Fruit fly (Drosophila melanogaster) whole organism, embryonic: Measurements from ENCODE around the gene CG44044.

Experiments used
- Blimp-1 ChIP-seq: fragments of 200-800 bp; sonication (Bioruptor generic); optimal IDR thresholded peaks from 3 replicates; lab custom pipeline; 2018; ENCODE audit warnings: missing biosample characterization, missing genetic modification characterization, mild to moderate bottlenecking, moderate library complexity, missing genetic modification reagents
- CG11456 ChIP-seq: fragments of 200-800 bp; sonication (Bioruptor generic); IDR thresholded peaks from 3 replicates; pipeline ENCODE4 v1.3.6; 2022; ENCODE audit warnings: missing biosample characterization, missing genetic modification characterization
- CG11504 ChIP-seq: fragments of 200-800 bp; sonication (Bioruptor generic); optimal IDR thresholded peaks from 3 replicates; lab custom pipeline; 2019; ENCODE audit warnings: missing biosample characterization, mild to moderate bottlenecking, missing genetic modification characterization, moderate library complexity
- CG11560 ChIP-seq: fragments of 200-800 bp; sonication (Bioruptor generic); IDR thresholded peaks from 3 replicates; pipeline ENCODE4 v1.3.6; 2022; ENCODE audit warnings: missing biosample characterization, missing genetic modification characterization
- CG11696 ChIP-seq: fragments of 200-800 bp; sonication (Bioruptor generic); IDR thresholded peaks from 2 replicates; pipeline ENCODE4 v1.3.6; 2022; ENCODE audit warnings: missing biosample characterization, missing genetic modification characterization
- CG12071 ChIP-seq: fragments of 200-800 bp; sonication (Bioruptor generic); optimal IDR thresholded peaks from 3 replicates; lab custom pipeline; 2018; ENCODE audit warnings: missing biosample characterization, mild to moderate bottlenecking, missing genetic modification characterization
- CG12769 ChIP-seq: fragments of 200-800 bp; sonication (Bioruptor generic); optimal IDR thresholded peaks from 2 replicates; lab custom pipeline; 2019; ENCODE audit warnings: missing biosample characterization, mild to moderate bottlenecking, missing genetic modification characterization, moderate library complexity
- CG13296 ChIP-seq: fragments of 200-800 bp; sonication (Bioruptor generic); optimal IDR thresholded peaks from 3 replicates; lab custom pipeline; 2018; ENCODE audit warnings: missing biosample characterization, mild to moderate bottlenecking, missing genetic modification characterization
- CG13424 ChIP-seq: fragments of 200-800 bp; sonication (Bioruptor generic); optimal IDR thresholded peaks from 2 replicates; lab custom pipeline; 2019; ENCODE audit warnings: missing biosample characterization, mild to moderate bottlenecking, missing genetic modification characterization, moderate library complexity
- CG13775 ChIP-seq: fragments of 200-800 bp; sonication (Bioruptor generic); optimal IDR thresholded peaks from 3 replicates; lab custom pipeline; 2017; ENCODE audit warnings: missing biosample characterization, mild to moderate bottlenecking, missing genetic modification characterization
- CG14050 ChIP-seq: fragments of 200-800 bp; sonication (Bioruptor generic); IDR thresholded peaks from 3 replicates; pipeline ENCODE4 v1.3.6; 2022; ENCODE audit warnings: missing biosample characterization, missing genetic modification characterization
- CG15269 ChIP-seq: fragments of 200-800 bp; sonication (Bioruptor generic); optimal IDR thresholded peaks from 2 replicates; lab custom pipeline; 2018; ENCODE audit warnings: missing biosample characterization, mild to moderate bottlenecking, missing genetic modification characterization, moderate library complexity
- CG1603 ChIP-seq: fragments of 200-800 bp; sonication (Bioruptor generic); optimal IDR thresholded peaks from 2 replicates; lab custom pipeline; 2019; ENCODE audit warnings: missing biosample characterization, mild to moderate bottlenecking, missing genetic modification characterization, moderate library complexity
- CG18011 ChIP-seq: fragments of 200-800 bp; sonication (Bioruptor generic); optimal IDR thresholded peaks from 2 replicates; lab custom pipeline; 2017; ENCODE audit warnings: missing biosample characterization, missing genetic modification characterization, mild to moderate bottlenecking, moderate library complexity, missing genotype
- CG18764 ChIP-seq: fragments of 200-800 bp; sonication (Bioruptor generic); optimal IDR thresholded peaks from 3 replicates; lab custom pipeline; 2016; ENCODE audit warnings: missing biosample characterization, missing genetic modification characterization
- CG2120 ChIP-seq: fragments of 200-800 bp; sonication (Bioruptor generic); optimal IDR thresholded peaks from 3 replicates; lab custom pipeline; 2016; ENCODE audit warnings: missing biosample characterization, missing genetic modification characterization
- CG2712 ChIP-seq: fragments of 200-800 bp; optimal IDR thresholded peaks from 3 replicates; lab custom pipeline; 2019; ENCODE audit warnings: missing biosample characterization, mild to moderate bottlenecking, missing genetic modification characterization, moderate library complexity
- CG31388 ChIP-seq: fragments of 200-800 bp; sonication (Bioruptor generic); optimal IDR thresholded peaks from 2 replicates; lab custom pipeline; 2016; ENCODE audit warnings: missing biosample characterization, missing genetic modification characterization
- CG34376 ChIP-seq: fragments of 200-800 bp; sonication (Bioruptor generic); optimal IDR thresholded peaks from 2 replicates; lab custom pipeline; 2018; ENCODE audit warnings: missing biosample characterization, mild to moderate bottlenecking, missing genetic modification characterization
- CG4282 ChIP-seq: fragments of 200-800 bp; sonication (Bioruptor generic); optimal IDR thresholded peaks from 2 replicates; lab custom pipeline; 2016; ENCODE audit warnings: missing biosample characterization, missing genetic modification characterization
- CG4707 ChIP-seq: fragments of 200-800 bp; sonication (Bioruptor generic); optimal IDR thresholded peaks from 2 replicates; lab custom pipeline; 2018; ENCODE audit warnings: missing biosample characterization, mild to moderate bottlenecking, missing genetic modification characterization, moderate library complexity
- CG7786 ChIP-seq: fragments of 200-800 bp; sonication (Bioruptor generic); optimal IDR thresholded peaks from 2 replicates; lab custom pipeline; 2016; ENCODE audit warnings: missing biosample characterization, missing genetic modification characterization
- CG8089 ChIP-seq: fragments of 200-800 bp; sonication (Bioruptor generic); optimal IDR thresholded peaks from 3 replicates; lab custom pipeline; 2016; ENCODE audit warnings: missing biosample characterization, missing genetic modification characterization
- D19A ChIP-seq: fragments of 200-800 bp; optimal IDR thresholded peaks from 3 replicates; lab custom pipeline; 2019; ENCODE audit warnings: missing biosample characterization, mild to moderate bottlenecking, missing genetic modification characterization, moderate library complexity
- Dad ChIP-seq: fragments of 200-800 bp; sonication (Bioruptor generic); optimal IDR thresholded peaks from 3 replicates; lab custom pipeline; 2016; ENCODE audit warnings: missing biosample characterization, missing genetic modification characterization
- Deaf1 ChIP-seq: fragments of 200-800 bp; optimal IDR thresholded peaks from 3 replicates; lab custom pipeline; 2019; ENCODE audit warnings: missing biosample characterization, mild to moderate bottlenecking, missing genetic modification characterization, moderate library complexity
- Drgx ChIP-seq: fragments of 200-800 bp; sonication (Bioruptor generic); IDR thresholded peaks from 2 replicates; pipeline ENCODE4 v1.3.6; 2022; ENCODE audit warnings: missing biosample characterization, missing genetic modification characterization
- E2f2 ChIP-seq: fragments of 200-800 bp; sonication (Bioruptor generic); IDR thresholded peaks from 2 replicates; pipeline ENCODE4 v1.3.6; 2022; ENCODE audit warnings: missing biosample characterization, missing genetic modification characterization
- ERR ChIP-seq: fragments of 200-800 bp; sonication (Bioruptor generic); optimal IDR thresholded peaks from 2 replicates; lab custom pipeline; 2016; ENCODE audit warnings: missing biosample characterization, missing genetic modification characterization
- Fer1 ChIP-seq: fragments of 200-800 bp; sonication (Bioruptor generic); optimal IDR thresholded peaks from 2 replicates; lab custom pipeline; 2017; ENCODE audit warnings: missing biosample characterization, mild to moderate bottlenecking, missing genetic modification characterization
- HLH3B ChIP-seq: fragments of 200-800 bp; sonication (Bioruptor generic); IDR thresholded peaks from 2 replicates; pipeline ENCODE4 v1.3.6; 2022; ENCODE audit warnings: missing biosample characterization, missing genetic modification characterization
- Poxn ChIP-seq: fragments of 200-800 bp; sonication (Bioruptor generic); IDR thresholded peaks from 2 replicates; pipeline ENCODE4 v1.3.6; 2022; ENCODE audit warnings: missing biosample characterization, missing genetic modification characterization
- Xrp1 ChIP-seq: fragments of 200-800 bp; sonication (Bioruptor generic); IDR thresholded peaks from 2 replicates; pipeline ENCODE4 v1.3.6; 2022; ENCODE audit warnings: missing biosample characterization, missing genetic modification characterization
- ap ChIP-seq: fragments of 200-800 bp; sonication (Bioruptor generic); IDR thresholded peaks from 2 replicates; pipeline ENCODE4 v1.3.6; 2022; ENCODE audit warnings: missing biosample characterization, missing genetic modification characterization
- ash1 ChIP-seq: fragments of 200-800 bp; sonication (Bioruptor generic); optimal IDR thresholded peaks from 2 replicates; lab custom pipeline; 2018; ENCODE audit warnings: missing biosample characterization, mild to moderate bottlenecking, missing genetic modification characterization
- ato ChIP-seq: fragments of 200-800 bp; sonication (Bioruptor generic); IDR thresholded peaks from 2 replicates; pipeline ENCODE4 v1.3.6; 2022; ENCODE audit warnings: missing biosample characterization, missing genetic modification characterization; ENCODE audit not compliant: partially characterized antibody
- dysf ChIP-seq: fragments of 200-800 bp; sonication (Bioruptor generic); IDR thresholded peaks from 3 replicates; pipeline ENCODE4 v1.3.6; 2022; ENCODE audit warnings: missing biosample characterization, missing genetic modification characterization
- fru ChIP-seq: fragments of >200 bp; optimal IDR thresholded peaks from 2 replicates; lab custom pipeline; 2017
- her ChIP-seq: fragments of 200-800 bp; sonication (Bioruptor generic); optimal IDR thresholded peaks from 2 replicates; lab custom pipeline; 2016; ENCODE audit warnings: missing biosample characterization, missing genetic modification characterization
- sc ChIP-seq, 3 experiments: fragments of >200 bp in 2 of 3; fragments of 200-800 bp in 1 of 3; sonication (Bioruptor generic) in 1 of 3; optimal IDR thresholded peaks; 2 replicates in 2 of 3; 3 replicates in 1 of 3; lab custom pipeline; 2017; ENCODE audit warnings: mild to moderate bottlenecking in 1 of 3, missing biosample characterization in 1 of 3, missing genetic modification characterization in 1 of 3, missing genetic modification reagents in 1 of 3
- shn ChIP-seq: fragments of 200-800 bp; sonication (Bioruptor generic); optimal IDR thresholded peaks from 3 replicates; lab custom pipeline; 2016; ENCODE audit warnings: missing biosample characterization, missing genetic modification characterization
- tgo ChIP-seq: fragments of 200-800 bp; sonication (Bioruptor generic); IDR thresholded peaks from 3 replicates; pipeline ENCODE4 v1.3.6; 2022; ENCODE audit warnings: missing biosample characterization, missing genetic modification characterization
- tx ChIP-seq: fragments of 200-800 bp; sonication (Bioruptor generic); optimal IDR thresholded peaks from 2 replicates; lab custom pipeline; 2016; ENCODE audit warnings: missing biosample characterization, missing genetic modification characterization

CG44044 gene

dm6 chr3R:16368288-16368687 lies 46.6 kb downstream of the CG44044 start, which contains the start of gene js (continued):
- no peak for TF ChIP-seq D19A (tag; lab: Kevin White, UChicago)
- peak; percentile 20; the same call in 1 of the 3 replicates for TF ChIP-seq CG14050
- peak; percentile 26; the same call in 1 of the 2 replicates for TF ChIP-seq HLH3B
- peak; percentile 16; the same call in 1 of the 2 replicates for TF ChIP-seq Xrp1
- TF ChIP-seq ap (GFP tag; lab: Robert Waterston, UW): 0 out of 2 replicates have a peak, but pooled peaks have one; percentile 11
- TF ChIP-seq tgo (GFP tag; lab: Robert Waterston, UW): 0 out of 3 replicates have a peak, but pooled peaks have one; percentile 23
- TF ChIP-seq E2f2 (GFP tag; lab: Robert Waterston, UW): peak; percentile 21; the same call in 1 of the 2 replicates
- TF ChIP-seq Blimp-1 (GFP tag; lab: Kevin White, UChicago): peak; percentile 21
- no peak for TF ChIP-seq tx (GFP tag; lab: Kevin White, UChicago)
- TF ChIP-seq CG11696: 0 out of 2 replicates have a peak, but pooled peaks have one; percentile 34
- no peak for TF ChIP-seq ash1
- TF ChIP-seq Poxn: no peak
- TF ChIP-seq ERR (GFP tag; lab: Kevin White, UChicago): no peak
- no peak for TF ChIP-seq sc (optimal IDR thresholded peaks at IDR 0.05; lab: Kevin White, UChicago)
- no peak for TF ChIP-seq sc (GFP tag; optimal IDR thresholded peaks at IDR 0.05; lab: Kevin White, UChicago)
- TF ChIP-seq CG7786 (GFP tag; lab: Kevin White, UChicago): no peak
- 0 out of 3 replicates have a peak, but pooled peaks have one; percentile 15 for TF ChIP-seq dysf (GFP tag; lab: Robert Waterston, UW)
- TF ChIP-seq CG4707: peak; percentile 25
- 0 out of 3 replicates have a peak, but pooled peaks have one; percentile 41 for TF ChIP-seq CG11560 (tag; lab: Robert Waterston, UW)
- TF ChIP-seq CG11504 (tag; lab: Kevin White, UChicago): peak; percentile 57
- TF ChIP-seq ato (GFP tag; lab: Robert Waterston, UW): no peak
- peak; percentile 16 for TF ChIP-seq CG12769 (tag; lab: Kevin White, UChicago)
- no peak for TF ChIP-seq her (GFP tag; lab: Kevin White, UChicago)
- no peak for TF ChIP-seq CG12071 (GFP tag; lab: Kevin White, UChicago)
- TF ChIP-seq CG13296 (GFP tag; lab: Kevin White, UChicago): peak; percentile 20
- no peak for TF ChIP-seq CG4282 (GFP tag; lab: Kevin White, UChicago)
- TF ChIP-seq CG1603: no peak
- peak; percentile 58 for TF ChIP-seq CG15269 (tag; lab: Kevin White, UChicago)
- TF ChIP-seq Drgx (GFP tag; lab: Robert Waterston, UW): peak; percentile 76
- peak; percentile 42 for TF ChIP-seq CG13424 (tag; lab: Kevin White, UChicago)
- no peak for TF ChIP-seq CG13775 (GFP tag; lab: Kevin White, UChicago)
- no peak for TF ChIP-seq CG11456 (GFP tag; lab: Robert Waterston, UW)
- TF ChIP-seq Deaf1 (tag; lab: Kevin White, UChicago): peak; percentile 83
- no peak for TF ChIP-seq Dad (GFP tag; lab: Kevin White, UChicago)
- peak; percentile 9 for TF ChIP-seq shn (GFP tag; lab: Kevin White, UChicago)

- TF ChIP-seq CG2120 (GFP tag; lab: Kevin White, UChicago) (no peak), CG18764 (GFP tag; lab: Kevin White, UChicago) (no peak), CG18011 (GFP tag; lab: Kevin White, UChicago) (no peak), CG31388 (GFP tag; lab: Kevin White, UChicago) (no peak), CG34376 (GFP tag; lab: Kevin White, UChicago) (no peak), CG2712 (tag; lab: Kevin White, UChicago) (no peak), Fer1 (no peak), fru (lab: Kevin White, UChicago) (no peak), CG8089 (no peak)
Observed at dm6 chr3R:16370433-16370832, 48.8 kb downstream of the CG44044 start, which contains the start of gene CG10317. TSS of gene CG10317 (minus strand) at chr3R:16370533.
